Fruit fly (Drosophila melanogaster): ENCODE measurements around the gene Icmt.
A peak's percentile ranks its signal among the peaks of the same experiment; 100 is the strongest.

Icmt gene

dm6 chr3L:13044335-13044814 lies 26.3 kb downstream of the Icmt start, which contains the start of gene Syx13 (continued):
- TF ChIP-seq E2f1 (GFP tag; IDR thresholded peaks at IDR 0.05): peak; percentile 93
- no peak for TF ChIP-seq Ets65A (GFP tag)
- 0 out of 2 replicates have a peak, but pooled peaks have one; percentile 14 for TF ChIP-seq rib (GFP tag; IDR thresholded peaks at IDR 0.05)
- TF ChIP-seq CG17359 (tag; optimal IDR thresholded peaks at IDR 0.05): no peak
- no peak for TF ChIP-seq Nf-YB (GFP tag; optimal IDR thresholded peaks at IDR 0.05)
- TF ChIP-seq sens (GFP tag): peak; percentile 25
- TF ChIP-seq ttk (GFP tag; IDR thresholded peaks at IDR 0.05): peak; percentile 52
- TF ChIP-seq tna (GFP tag; IDR thresholded peaks at IDR 0.05; ENCODE audit: partially characterized antibody): peak; percentile 72
- no peak for TF ChIP-seq lbe (GFP tag; optimal IDR thresholded peaks at IDR 0.05)
- no peak for TF ChIP-seq gem (tag; optimal IDR thresholded peaks at IDR 0.05)
- no peak for TF ChIP-seq Usf (GFP tag; optimal IDR thresholded peaks at IDR 0.05)
- 0 out of 2 replicates have a peak, but pooled peaks have one; percentile 51 for TF ChIP-seq sob (GFP tag; IDR thresholded peaks at IDR 0.05)
- TF ChIP-seq CG10321 (GFP tag; IDR thresholded peaks at IDR 0.05): 0 out of 2 replicates have a peak, but pooled peaks have one; percentile 6
- no peak for TF ChIP-seq otp (GFP tag; IDR thresholded peaks at IDR 0.05)
- no peak for TF ChIP-seq CG11085 (GFP tag; IDR thresholded peaks at IDR 0.05)
- TF ChIP-seq Scr (GFP tag; IDR thresholded peaks at IDR 0.05; ENCODE audit: partially characterized antibody): peak; percentile 77
- TF ChIP-seq bsh (GFP tag; optimal IDR thresholded peaks at IDR 0.05): no peak
- TF ChIP-seq luna (GFP tag; optimal IDR thresholded peaks at IDR 0.05): no peak
- TF ChIP-seq MESR4 (GFP tag; optimal IDR thresholded peaks at IDR 0.05): peak; percentile 92
- TF ChIP-seq CG10366 (GFP tag; IDR thresholded peaks at IDR 0.05): no peak
- peak; percentile 31 for TF ChIP-seq CG15479 (GFP tag; optimal IDR thresholded peaks at IDR 0.05)
- TF ChIP-seq Aef1 (GFP tag; IDR thresholded peaks at IDR 0.05): peak; percentile 39; the same call in 2 of the 3 replicates
- TF ChIP-seq CG7745 (tag; optimal IDR thresholded peaks at IDR 0.05): no peak
- TF ChIP-seq pfk (GFP tag; optimal IDR thresholded peaks at IDR 0.05): no peak
- no peak; the same call in 1 of the 2 replicates for TF ChIP-seq CG9932 (GFP tag; IDR thresholded peaks at IDR 0.05)
- TF ChIP-seq CG8290 (GFP tag; optimal IDR thresholded peaks at IDR 0.05): no peak
- peak in 1 of 2 experiments; percentile 48 for TF ChIP-seq CG8290 (tag; optimal IDR thresholded peaks at IDR 0.05)
- TF ChIP-seq klu (GFP tag; IDR thresholded peaks at IDR 0.05): no peak
- no peak for TF ChIP-seq wek (GFP tag; optimal IDR thresholded peaks at IDR 0.05)
- TF ChIP-seq CG17361 (GFP tag; IDR thresholded peaks at IDR 0.05): peak; percentile 36; the same call in 1 of the 3 replicates
- TF ChIP-seq bowl (GFP tag; IDR thresholded peaks at IDR 0.05): no peak
- TF ChIP-seq Hmx (GFP tag; optimal IDR thresholded peaks at IDR 0.05): no peak
- no peak for TF ChIP-seq h (optimal IDR thresholded peaks at IDR 0.05)
- TF ChIP-seq CG4404 (GFP tag; IDR thresholded peaks at IDR 0.05): no peak
- peak; percentile 77 for TF ChIP-seq CG42726 (GFP tag; IDR thresholded peaks at IDR 0.05; ENCODE audit: partially characterized antibody)
- TF ChIP-seq TFAM (GFP tag; optimal IDR thresholded peaks at IDR 0.05): no peak
- TF ChIP-seq kay (GFP tag; optimal IDR thresholded peaks at IDR 0.05): peak; percentile 57
- peak; percentile 39 for TF ChIP-seq lab (GFP tag; optimal IDR thresholded peaks at IDR 0.05)
- no peak for TF ChIP-seq pho (GFP tag; optimal IDR thresholded peaks at IDR 0.05)
- TF ChIP-seq mam (GFP tag; optimal IDR thresholded peaks at IDR 0.05): no peak
- TF ChIP-seq sna (GFP tag; IDR thresholded peaks at IDR 0.05; ENCODE audit: partially characterized antibody): peak; percentile 78
- TF ChIP-seq fru (optimal IDR thresholded peaks at IDR 0.05): no peak
- peak; percentile 98 for TF ChIP-seq cg (GFP tag; optimal IDR thresholded peaks at IDR 0.05)
- no peak for TF ChIP-seq CG30431 (GFP tag; optimal IDR thresholded peaks at IDR 0.05)
- no peak for TF ChIP-seq CG9817 (tag; optimal IDR thresholded peaks at IDR 0.05)
- TF ChIP-seq Spps (tag; optimal IDR thresholded peaks at IDR 0.05): peak; percentile 5
- no peak for TF ChIP-seq CG4707 (GFP tag; optimal IDR thresholded peaks at IDR 0.05)
- TF ChIP-seq Neu2 (GFP tag; optimal IDR thresholded peaks at IDR 0.05; ENCODE audit: borderline replicate concordance): no peak
- TF ChIP-seq corto (GFP tag; optimal IDR thresholded peaks at IDR 0.05): no peak
- no peak for TF ChIP-seq NK7.1 (GFP tag; optimal IDR thresholded peaks at IDR 0.05)
- no peak for TF ChIP-seq pnt (GFP tag; optimal IDR thresholded peaks at IDR 0.05)
- no peak for TF ChIP-seq esg (GFP tag; conservative IDR thresholded peaks at IDR 0.05)

All from whole organism, embryonic.